Worm (Caenorhabditis elegans) whole organism, mixed stage, embryonic: ENCODE results near the gene top-3.

Experiments used
- elt-1 ChIP-seq: sonication (generic microtip); optimal IDR thresholded peaks from 2 replicates; lab custom pipeline; 2017; ENCODE audit warnings: missing genetic modification characterization, mild to moderate bottlenecking, missing compliant biosample characterization, antibody characterized with exemption, moderate library complexity, borderline replicate concordance; ENCODE audit not compliant: insufficient read depth
- lin-32 ChIP-seq: fragments of 200-800 bp; sonication (Bioruptor generic); optimal IDR thresholded peaks from 2 replicates; lab custom pipeline; 2018; ENCODE audit warnings: mild to moderate bottlenecking, missing genetic modification characterization, missing compliant biosample characterization
- mls-2 ChIP-seq: sonication (generic microtip); optimal IDR thresholded peaks from 2 replicates; lab custom pipeline; 2016; ENCODE audit warnings: mild to moderate bottlenecking, missing genetic modification characterization, moderate library complexity, missing compliant biosample characterization
- nhr-28 ChIP-seq: fragments of 150-350 bp; optimal IDR thresholded peaks from 2 replicates; lab custom pipeline; 2014; ENCODE audit warnings: missing biosample characterization, missing genetic modification characterization
- nhr-76 ChIP-seq: sonication (generic microtip); optimal IDR thresholded peaks from 2 replicates; lab custom pipeline; 2017; ENCODE audit warnings: missing biosample characterization, missing genetic modification characterization
- pha-4 ChIP-seq: fragments of 150-350 bp; optimal IDR thresholded peaks from 2 replicates; lab custom pipeline; 2018; ENCODE audit warnings: missing biosample characterization, missing genetic modification reagents, missing genetic modification characterization
- snpc-4 ChIP-seq: fragments of 150-350 bp; optimal IDR thresholded peaks from 2 replicates; lab custom pipeline; 2014; ENCODE audit warnings: missing biosample characterization, missing genetic modification characterization
- tbx-8 ChIP-seq: fragments of 200-800 bp; sonication (Bioruptor generic); optimal IDR thresholded peaks from 2 replicates; lab custom pipeline; 2018; ENCODE audit warnings: mild to moderate bottlenecking, missing genetic modification characterization, moderate library complexity, missing compliant biosample characterization
- unc-39 ChIP-seq: fragments of 150-350 bp; optimal IDR thresholded peaks from 2 replicates; lab custom pipeline; 2014; ENCODE audit warnings: missing biosample characterization, missing genetic modification characterization
- ztf-11 ChIP-seq: fragments of 150-350 bp; optimal IDR thresholded peaks from 2 replicates; lab custom pipeline; 2014; ENCODE audit warnings: missing biosample characterization, missing genetic modification characterization

DNA sequence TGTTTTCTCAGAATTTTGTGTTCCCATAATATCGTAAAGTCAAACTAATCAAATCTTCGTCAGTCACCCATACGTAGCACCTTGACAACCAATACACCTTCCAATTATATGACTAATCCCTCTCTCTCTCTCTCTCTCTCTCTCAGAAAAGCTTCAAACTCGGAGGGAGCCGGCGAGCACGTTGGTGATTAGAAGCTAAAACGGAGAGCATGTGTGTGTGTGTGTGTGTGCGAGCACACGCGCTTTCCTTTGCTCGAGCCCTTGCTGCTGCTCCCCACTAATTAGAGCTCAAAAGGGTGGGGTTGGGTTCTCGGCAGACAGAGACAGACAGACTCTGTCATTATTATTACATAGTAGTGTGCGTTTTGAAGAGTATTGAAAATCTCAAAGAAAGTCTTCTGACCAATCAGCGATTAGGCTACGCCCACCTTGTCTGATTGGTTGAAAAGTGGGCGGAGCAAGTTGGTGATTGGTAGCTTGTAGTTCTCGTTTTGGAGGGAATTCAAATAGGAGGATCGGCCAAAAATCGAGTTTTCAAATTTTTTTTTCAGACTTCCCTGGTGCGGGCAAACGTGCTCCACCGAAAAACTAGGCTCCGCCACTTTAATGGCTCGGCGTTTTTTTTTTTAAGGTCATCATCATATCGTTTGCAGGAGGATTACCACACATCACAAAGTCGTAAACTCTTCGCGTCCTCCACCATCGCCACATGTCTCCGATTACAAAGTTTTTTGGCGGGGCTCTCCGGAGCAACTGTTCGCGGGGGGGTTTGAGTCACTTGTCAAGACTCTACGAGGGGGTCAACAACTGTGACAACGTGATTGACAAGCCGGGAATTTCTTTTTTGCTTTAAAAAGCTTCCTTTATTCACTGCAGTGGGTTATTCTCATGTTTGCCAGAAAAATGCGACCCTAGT, 24.7 kb downstream of the top-3 start:
- TF ChIP-seq tbx-8 (GFP tag; lab: Kevin White, UChicago): no peak
- no peak for TF ChIP-seq nhr-76
- TF ChIP-seq pha-4: no peak
- no peak for TF ChIP-seq mls-2 (tag; lab: Kevin White, UChicago)
- TF ChIP-seq nhr-28 (tag; lab: Kevin White, UChicago): no peak
- TF ChIP-seq unc-39 (tag; lab: Kevin White, UChicago): no peak
- TF ChIP-seq ztf-11 (tag; lab: Kevin White, UChicago): no peak
- TF ChIP-seq lin-32: no peak
- no peak for TF ChIP-seq elt-1 (tag; lab: Kevin White, UChicago)
- no peak for TF ChIP-seq snpc-4 (tag; lab: Kevin White, UChicago)
